Worm (Caenorhabditis elegans) whole organism, L3 larva: ENCODE measurements around the gene D2023.6.
"Not testable (repeated sequence)": the region's sequence is repeated elsewhere in the genome, so short reads cannot be mapped to it uniquely, and the experiment has no call there.

ENCODE experiments used
- ZK546.5 ChIP-seq: sonication (generic microtip); optimal IDR thresholded peaks from 2 replicates; lab custom pipeline; 2017; ENCODE audit warnings: missing biosample characterization, missing genetic modification characterization
- fkh-10 ChIP-seq: sonication (generic microtip); optimal IDR thresholded peaks from 2 replicates; lab custom pipeline; 2017; ENCODE audit warnings: missing biosample characterization, missing genetic modification reagents, missing genetic modification characterization

DNA sequence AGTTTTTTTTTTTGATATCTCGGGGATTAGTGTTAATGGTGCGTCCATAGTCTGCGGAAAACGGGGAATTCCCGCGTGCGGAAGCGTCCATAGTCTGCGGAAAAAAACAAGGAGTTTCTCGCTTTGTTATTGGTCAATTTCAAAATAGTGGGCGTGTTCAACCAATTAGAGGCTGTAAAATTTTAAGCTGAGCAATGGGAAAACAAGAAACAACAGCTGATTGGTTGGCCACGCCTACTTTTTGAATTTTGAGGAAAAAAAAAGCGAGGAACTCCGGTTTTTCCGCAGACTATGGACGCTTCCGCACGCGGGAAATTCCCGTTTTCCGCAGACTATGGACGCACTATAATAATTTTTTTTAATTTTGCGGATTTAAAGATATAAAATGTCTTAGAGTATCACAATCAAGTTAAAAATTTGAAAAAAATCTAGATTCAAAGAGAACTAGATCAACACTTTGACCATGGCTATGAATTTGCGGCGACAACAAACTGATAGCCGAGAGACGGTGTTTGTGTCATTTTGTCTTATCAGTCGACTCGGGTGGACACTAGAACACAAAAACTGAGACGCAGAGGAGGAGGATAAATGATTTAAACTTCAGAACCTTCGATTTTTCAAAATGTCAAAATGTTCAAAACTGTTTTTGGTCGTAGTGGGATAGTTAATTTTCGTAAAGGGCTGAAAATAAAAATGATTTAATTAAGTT lies 3.9 kb upstream of the D2023.6 start:
- TF ChIP-seq fkh-10 (GFP tag; lab: Kevin White, UChicago); ZK546.5: not testable (repeated sequence)
